Worm (Caenorhabditis elegans): ENCODE data around the gene best-16.

DNA sequence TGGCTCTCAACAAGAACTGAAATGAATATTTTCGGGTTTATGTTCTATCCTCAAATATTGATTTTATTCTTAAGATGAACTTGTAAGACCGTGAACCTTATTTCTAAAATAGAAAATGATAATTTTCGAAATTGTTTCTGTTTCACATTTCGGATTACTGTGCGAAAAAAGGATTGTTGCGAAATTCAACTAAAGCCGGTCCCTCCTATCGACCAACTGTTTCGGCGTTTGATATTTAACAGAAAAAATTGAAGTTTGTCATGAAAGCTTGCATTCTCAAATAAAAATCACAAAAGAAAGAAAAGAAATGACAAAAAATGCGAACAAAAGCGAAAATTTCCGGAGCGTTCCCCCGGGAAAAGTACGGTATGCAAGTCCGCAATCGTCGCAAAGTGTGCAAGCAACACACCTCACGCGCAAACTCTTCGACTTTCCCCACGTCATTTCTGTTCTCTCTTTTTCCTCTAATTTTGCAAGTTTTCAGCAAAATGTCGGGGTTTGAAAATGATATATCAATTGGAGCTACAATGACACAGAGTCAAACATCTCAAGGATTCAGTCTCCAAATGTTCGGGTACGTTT is 46.5 kb downstream of the best-16 start, which contains the start of gene C34D4.4:
- TF ChIP-seq pqm-1 (tag; optimal IDR thresholded peaks at IDR 0.05) (no peak), lin-15B (tag; optimal IDR thresholded peaks at IDR 0.05) (peak; percentile 48)
